Worm (Caenorhabditis elegans) whole organism, young adult: Measurements from ENCODE around the gene fbxb-96.

Source experiments
- C06A6.2 ChIP-seq: fragments of 200-800 bp; sonication (Bioruptor generic); conservative IDR thresholded peaks from 2 replicates; pipeline ENCODE4 v1.3.6; 2022; ENCODE audit warnings: missing genetic modification characterization, missing compliant biosample characterization
- D2030.7 ChIP-seq: fragments of 200-800 bp; sonication (Bioruptor generic); IDR thresholded peaks from 2 replicates; pipeline ENCODE4 v1.3.6; 2022; ENCODE audit warnings: missing genetic modification reagents, missing genetic modification characterization, missing compliant biosample characterization
- F22D6.2 ChIP-seq: sonication (generic microtip); optimal IDR thresholded peaks from 2 replicates; lab custom pipeline; 2016; ENCODE audit warnings: mild to moderate bottlenecking, missing genetic modification characterization, missing compliant biosample characterization
- F33H1.4 ChIP-seq: fragments of 200-800 bp; sonication (Bioruptor generic); IDR thresholded peaks from 2 replicates; pipeline ENCODE4 v1.3.6; 2022; ENCODE audit warnings: missing genetic modification reagents, missing genetic modification characterization, missing compliant biosample characterization
- F49E8.2 ChIP-seq: sonication (generic microtip); optimal IDR thresholded peaks from 3 replicates; lab custom pipeline; 2017; ENCODE audit warnings: missing genetic modification characterization, mild to moderate bottlenecking, missing compliant biosample characterization, antibody characterized with exemption, moderate library complexity; ENCODE audit not compliant: insufficient read depth
- T26A5.8 ChIP-seq: sonication (generic microtip); optimal IDR thresholded peaks from 2 replicates; lab custom pipeline; 2016; ENCODE audit warnings: missing genetic modification characterization, missing compliant biosample characterization
- Y67H2A.10 ChIP-seq: fragments of 200-800 bp; sonication (Bioruptor generic); conservative IDR thresholded peaks from 2 replicates; pipeline ENCODE4 v1.3.6; 2022; ENCODE audit warnings: missing genetic modification reagents, missing genetic modification characterization, missing compliant biosample characterization
- Y79H2A.3 ChIP-seq: fragments of 200-800 bp; sonication (Bioruptor generic); conservative IDR thresholded peaks from 2 replicates; pipeline ENCODE4 v1.3.6; 2022; ENCODE audit warnings: missing genetic modification reagents, missing genetic modification characterization, missing compliant biosample characterization
- Y95B8A.8 ChIP-seq: fragments of 200-800 bp; sonication (Bioruptor generic); IDR thresholded peaks from 2 replicates; pipeline ENCODE4 v1.3.6; 2022; ENCODE audit warnings: missing genetic modification reagents, missing genetic modification characterization, missing compliant biosample characterization
- aptf-2 ChIP-seq: fragments of 200-800 bp; sonication (Bioruptor generic); conservative IDR thresholded peaks from 2 replicates; pipeline ENCODE4 v1.3.6; 2022; ENCODE audit warnings: missing genetic modification reagents, missing genetic modification characterization, missing compliant biosample characterization
- attf-5 ChIP-seq: fragments of 200-800 bp; sonication (Bioruptor generic); optimal IDR thresholded peaks from 2 replicates; lab custom pipeline; 2018; ENCODE audit warnings: mild to moderate bottlenecking, missing genetic modification characterization, missing compliant biosample characterization
- ccch-3 ChIP-seq: fragments of 200-800 bp; sonication (Bioruptor generic); optimal IDR thresholded peaks from 2 replicates; lab custom pipeline; 2018; ENCODE audit warnings: mild to moderate bottlenecking, missing genetic modification characterization, missing compliant biosample characterization
- ceh-58 ChIP-seq: fragments of 200-800 bp; sonication (Bioruptor generic); IDR thresholded peaks from 2 replicates; pipeline ENCODE4 v1.3.6; 2022; ENCODE audit warnings: missing genetic modification characterization, missing compliant biosample characterization
- efl-1 ChIP-seq: fragments of 150-350 bp; optimal IDR thresholded peaks from 2 replicates; lab custom pipeline; 2014; ENCODE audit warnings: missing biosample characterization, missing genetic modification reagents, missing genetic modification characterization
- egrh-3 ChIP-seq: fragments of 200-800 bp; sonication (Bioruptor generic); IDR thresholded peaks from 2 replicates; pipeline ENCODE4 v1.3.6; 2022; ENCODE audit warnings: missing genetic modification reagents, missing genetic modification characterization, missing compliant biosample characterization
- hmg-20 ChIP-seq: fragments of 200-800 bp; sonication (Bioruptor generic); IDR thresholded peaks from 2 replicates; pipeline ENCODE4 v1.3.6; 2022; ENCODE audit warnings: missing genetic modification reagents, missing genetic modification characterization, missing compliant biosample characterization
- hrde-1 ChIP-seq: sonication (generic microtip); optimal IDR thresholded peaks from 2 replicates; lab custom pipeline; 2016; ENCODE audit warnings: missing genetic modification characterization, mild to moderate bottlenecking, missing compliant biosample characterization, moderate library complexity, missing genotype, missing genetic modification reagents, borderline replicate concordance
- lag-1 ChIP-seq: fragments of 200-800 bp; sonication (Bioruptor generic); IDR thresholded peaks from 2 replicates; pipeline ENCODE4 v1.3.6; 2022; ENCODE audit warnings: missing genetic modification reagents, missing genetic modification characterization, missing compliant biosample characterization
- let-607 ChIP-seq, 2 experiments: fragments of 200-800 bp in 1 of 2; sonication (Bioruptor generic) in 1 of 2; sonication (generic microtip) in 1 of 2; optimal IDR thresholded peaks; 2 replicates each; lab custom pipeline; 2016 to 2018; ENCODE audit warnings: mild to moderate bottlenecking in 2 of 2, missing compliant biosample characterization in 2 of 2, missing genetic modification characterization in 2 of 2, moderate library complexity in 2 of 2, missing genotype in 1 of 2
- madf-3 ChIP-seq: fragments of 200-800 bp; sonication (Bioruptor generic); IDR thresholded peaks from 2 replicates; pipeline ENCODE4 v1.3.6; 2022; ENCODE audit warnings: missing genetic modification reagents, missing genetic modification characterization, missing compliant biosample characterization
- mxl-1 ChIP-seq: sonication (generic microtip); optimal IDR thresholded peaks from 2 replicates; lab custom pipeline; 2016; ENCODE audit warnings: missing genetic modification characterization, missing compliant biosample characterization
- nhr-179 ChIP-seq: sonication (generic microtip); optimal IDR thresholded peaks from 2 replicates; lab custom pipeline; 2016; ENCODE audit warnings: mild to moderate bottlenecking, missing genetic modification characterization, missing compliant biosample characterization
- nhr-27 ChIP-seq: fragments of 200-800 bp; sonication (Bioruptor generic); optimal IDR thresholded peaks from 2 replicates; lab custom pipeline; 2018; ENCODE audit warnings: mild to moderate bottlenecking, missing genetic modification characterization, moderate library complexity, missing compliant biosample characterization
- nhr-80 ChIP-seq: sonication (generic microtip); optimal IDR thresholded peaks from 2 replicates; lab custom pipeline; 2016; ENCODE audit warnings: missing genetic modification characterization, missing compliant biosample characterization
- unc-130 ChIP-seq: sonication (generic microtip); optimal IDR thresholded peaks from 2 replicates; lab custom pipeline; 2016; ENCODE audit warnings: missing genetic modification reagents, missing genetic modification characterization, missing compliant biosample characterization
- unc-62 ChIP-seq: fragments of 150-350 bp; optimal IDR thresholded peaks from 2 replicates; lab custom pipeline; 2014; ENCODE audit warnings: missing biosample characterization, missing genetic modification reagents, missing genetic modification characterization
- zfh-2 ChIP-seq: fragments of 200-800 bp; sonication (Bioruptor generic); conservative IDR thresholded peaks from 2 replicates; pipeline ENCODE4 v1.3.6; 2022; ENCODE audit warnings: missing genetic modification reagents, missing genetic modification characterization, missing compliant biosample characterization
- ztf-6 ChIP-seq: fragments of 200-800 bp; sonication (Bioruptor generic); IDR thresholded peaks from 2 replicates; pipeline ENCODE4 v1.3.6; 2022; ENCODE audit warnings: missing genetic modification reagents, missing genetic modification characterization, missing compliant biosample characterization

Gene fbxb-96

DNA sequence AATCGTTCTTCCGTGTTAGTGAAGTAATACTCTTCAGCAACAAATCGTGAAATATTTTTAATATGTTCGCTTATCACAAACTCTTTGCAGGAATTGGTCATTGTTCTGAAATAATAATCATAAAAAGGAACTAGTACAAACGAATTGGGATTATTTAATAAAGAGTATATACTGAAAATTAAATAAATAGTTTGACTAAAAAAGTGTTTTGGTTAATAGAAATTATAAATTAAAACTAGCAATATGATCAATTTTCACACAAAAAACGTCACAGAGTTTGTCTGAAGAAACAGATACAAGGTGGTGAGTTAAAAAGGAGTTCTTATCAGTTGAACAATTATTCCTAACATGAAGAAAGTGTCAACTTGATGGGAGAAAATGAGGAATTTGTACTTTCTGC, 32.5 kb upstream of the fbxb-96 start, which contains the start of gene math-5:
Gene math-5 (minus strand): TSS at position 101 of the 400 bp plus-strand sequence.
- TF ChIP-seq let-607 (tag; optimal IDR thresholded peaks at IDR 0.05; lab: Kevin White, UChicago) (no peak), aptf-2 (GFP tag; lab: Robert Waterston, UW) (no peak), madf-3 (GFP tag; lab: Robert Waterston, UW) (no peak), egrh-3 (GFP tag; lab: Robert Waterston, UW) (no peak), C06A6.2 (GFP tag; lab: Robert Waterston, UW) (no peak), nhr-179 (tag; lab: Kevin White, UChicago) (no peak), efl-1 (GFP tag; lab: Kevin White, UChicago) (no peak), attf-5 (no peak), F33H1.4 (GFP tag; lab: Robert Waterston, UW) (no peak), F22D6.2 (tag; lab: Kevin White, UChicago) (no peak), ceh-58 (GFP tag; lab: Robert Waterston, UW) (no peak), nhr-27 (no peak), lag-1 (GFP tag; lab: Robert Waterston, UW) (no peak), D2030.7 (GFP tag; lab: Robert Waterston, UW) (no peak), T26A5.8 (tag; lab: Kevin White, UChicago) (no peak), zfh-2 (GFP tag; lab: Robert Waterston, UW) (no peak)

DNA sequence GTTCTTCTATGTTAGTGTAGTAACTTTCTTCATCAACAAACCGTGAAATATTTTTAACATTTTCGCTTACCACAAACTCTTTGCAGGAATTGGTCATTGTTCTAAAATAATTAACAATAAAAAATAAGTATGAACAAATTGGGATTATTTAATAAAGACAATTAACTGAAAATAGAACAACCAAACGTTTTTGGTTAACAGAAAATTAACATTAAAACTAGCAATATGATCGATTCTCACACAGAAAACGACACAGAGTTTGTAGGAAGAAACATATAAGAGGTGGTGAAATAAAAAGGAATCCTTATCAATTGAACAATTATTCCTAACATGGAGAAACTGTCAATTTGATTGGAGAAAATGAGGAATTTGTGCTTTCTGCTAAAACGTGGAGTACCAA, 28.5 kb upstream of the fbxb-96 start, which contains the start of gene math-16:
Gene math-16 (minus strand): TSS at position 101 of the 400 bp plus-strand sequence.
- TF ChIP-seq hrde-1 (tag; lab: Kevin White, UChicago) (no peak), unc-62 (GFP tag; lab: Kevin White, UChicago) (no peak), F49E8.2 (tag; lab: Kevin White, UChicago) (no peak), Y79H2A.3 (GFP tag; lab: Robert Waterston, UW) (no peak)

DNA sequence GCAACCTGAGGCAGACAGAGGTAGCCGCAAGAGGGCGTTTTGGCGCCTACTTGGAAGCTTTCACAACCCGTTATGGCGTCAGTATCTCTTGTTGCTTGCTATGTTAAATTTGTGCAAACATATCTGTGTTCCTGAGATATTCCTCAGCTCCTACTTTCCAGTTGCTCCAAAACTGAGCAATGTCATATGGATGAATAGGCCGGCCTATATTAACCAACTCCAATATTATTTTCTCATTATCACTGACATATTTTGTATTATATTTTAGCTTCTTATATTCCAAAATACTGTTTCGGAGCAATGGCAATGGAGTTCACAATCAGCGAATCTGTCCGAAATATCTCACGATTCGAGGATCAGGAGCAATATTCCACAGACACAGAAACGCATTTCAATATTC, 25.5 kb upstream of the fbxb-96 start, which contains the start of gene math-13:
Gene math-13 (plus strand): TSS at position 301 of the 400 bp plus-strand sequence.
- TF ChIP-seq hmg-20 (GFP tag; lab: Robert Waterston, UW) (no peak), Y67H2A.10 (GFP tag; lab: Robert Waterston, UW) (no peak), ccch-3 (GFP tag; lab: Kevin White, UChicago) (no peak), ztf-6 (no peak), mxl-1 (tag; lab: Kevin White, UChicago) (no peak)

DNA sequence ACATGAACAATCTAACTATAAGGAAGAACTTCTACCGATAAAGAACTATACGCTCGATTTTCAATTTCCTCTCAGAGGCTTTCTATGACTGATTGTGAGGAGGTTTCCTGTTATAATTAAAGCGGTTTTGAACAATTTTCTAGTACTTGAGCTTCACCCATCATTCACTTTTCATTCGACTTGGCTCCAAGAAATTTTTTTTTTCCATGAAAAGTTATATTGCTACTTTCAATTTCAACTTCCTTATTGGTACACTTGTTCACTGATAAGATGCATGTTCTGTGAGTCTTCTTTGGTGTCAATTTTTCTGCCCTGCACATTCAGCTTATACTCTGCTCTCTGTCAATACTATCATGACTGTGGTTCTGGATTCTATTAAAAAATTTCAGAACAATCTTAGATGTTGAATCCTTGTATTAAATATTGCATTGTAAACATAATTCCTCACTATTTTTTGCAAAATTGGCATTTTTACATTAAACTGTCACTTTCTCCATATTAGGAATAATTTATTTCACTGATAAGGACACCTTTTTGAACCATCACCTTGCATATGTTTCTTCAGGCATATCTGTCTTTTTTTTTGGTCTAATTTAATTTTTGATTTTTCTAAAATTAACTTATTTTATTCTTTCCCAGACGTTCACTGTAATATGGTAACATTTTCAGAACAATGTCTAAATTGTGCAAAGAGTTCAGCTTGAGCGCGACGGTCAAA, 20.8 kb upstream of the fbxb-96 start, which contains the start of gene math-10:
Gene math-10 (plus strand): TSS at position 668 of the 718 bp plus-strand sequence.
- TF ChIP-seq nhr-80 (tag; lab: Kevin White, UChicago) (peak; percentile 72), Y95B8A.8 (GFP tag; lab: Robert Waterston, UW) (no peak)

DNA sequence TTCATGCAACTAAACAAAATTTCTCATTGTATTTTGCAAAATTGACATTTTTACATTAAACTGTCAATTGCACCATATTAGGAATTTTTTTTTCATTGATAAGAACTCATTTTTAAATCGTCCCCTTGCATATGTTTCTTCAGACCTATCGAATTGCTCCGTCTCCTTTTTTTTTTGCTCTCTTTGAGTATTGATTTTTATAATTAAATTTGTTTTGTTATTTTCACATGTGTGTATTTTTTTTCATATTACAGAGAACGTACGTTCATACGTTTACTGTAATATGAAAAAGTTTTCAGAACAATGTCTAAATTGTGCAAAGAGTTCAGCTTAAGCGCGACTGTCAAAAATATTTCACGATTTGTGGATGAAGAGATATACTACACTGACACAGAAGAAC, 18.9 kb upstream of the fbxb-96 start, which contains the start of gene math-14:
Gene math-14 (plus strand): TSS at position 301 of the 400 bp plus-strand sequence.
- TF ChIP-seq nhr-80 (tag; lab: Kevin White, UChicago) (peak; percentile 49), unc-130 (GFP tag; lab: Kevin White, UChicago) (no peak), C06A6.2 (GFP tag; lab: Robert Waterston, UW) (no peak)
- TF ChIP-seq, all 124 proteins: peak for 1
